Worm (Caenorhabditis elegans) whole organism, L2 larva: Measurements from ENCODE around the gene C28C12.12.

Source experiments
- ZK546.5 ChIP-seq: sonication (generic microtip); optimal IDR thresholded peaks from 2 replicates; lab custom pipeline; 2017; ENCODE audit warnings: missing biosample characterization, missing genetic modification characterization
- ceh-82 ChIP-seq: fragments of 150-350 bp; optimal IDR thresholded peaks from 2 replicates; lab custom pipeline; 2014; ENCODE audit warnings: missing biosample characterization, missing genetic modification characterization
- mab-5 ChIP-seq: fragments of 150-350 bp; optimal IDR thresholded peaks from 2 replicates; lab custom pipeline; 2014; ENCODE audit warnings: missing biosample characterization, missing genetic modification characterization
- mbf-1 ChIP-seq: sonication (generic microtip); optimal IDR thresholded peaks from 2 replicates; lab custom pipeline; 2017; ENCODE audit warnings: missing biosample characterization, missing genetic modification characterization
- skn-1 ChIP-seq: sonication (generic microtip); optimal IDR thresholded peaks from 2 replicates; lab custom pipeline; 2017; ENCODE audit warnings: missing biosample characterization, missing genetic modification characterization
- snpc-4 ChIP-seq: fragments of 150-350 bp; optimal IDR thresholded peaks from 2 replicates; lab custom pipeline; 2014; ENCODE audit warnings: missing biosample characterization, missing genetic modification characterization
- zag-1 ChIP-seq: fragments of 150-350 bp; optimal IDR thresholded peaks from 2 replicates; lab custom pipeline; 2014; ENCODE audit warnings: missing biosample characterization, missing genetic modification characterization

ce11 chrIV:8446904-8447303 lies 49.3 kb downstream of the C28C12.12 start, which contains the start of gene T01B11.1:
- TF ChIP-seq mab-5 (no peak), snpc-4 (tag; lab: Kevin White, UChicago) (no peak), ZK546.5 (tag; lab: Kevin White, UChicago) (no peak), ceh-82 (tag; lab: Kevin White, UChicago) (no peak), skn-1 (no peak), mbf-1 (tag; lab: Kevin White, UChicago) (no peak), zag-1 (no peak)
